Worm (Caenorhabditis elegans) whole organism, L4/young adult: ENCODE data around the gene warf-1.

ENCODE experiments used
- W03F9.2 ChIP-seq: fragments of 150-350 bp; optimal IDR thresholded peaks from 2 replicates; lab custom pipeline; 2014; ENCODE audit warnings: missing biosample characterization, missing genetic modification characterization
- dao-5 ChIP-seq: sonication (generic microtip); optimal IDR thresholded peaks from 2 replicates; lab custom pipeline; 2016; ENCODE audit warnings: missing genotype, missing genetic modification characterization, moderate library complexity, missing compliant biosample characterization
- him-1 ChIP-seq: sonication (generic microtip); optimal IDR thresholded peaks from 2 replicates; lab custom pipeline; 2016; ENCODE audit warnings: missing genotype, missing genetic modification reagents, missing genetic modification characterization, missing compliant biosample characterization

DNA sequence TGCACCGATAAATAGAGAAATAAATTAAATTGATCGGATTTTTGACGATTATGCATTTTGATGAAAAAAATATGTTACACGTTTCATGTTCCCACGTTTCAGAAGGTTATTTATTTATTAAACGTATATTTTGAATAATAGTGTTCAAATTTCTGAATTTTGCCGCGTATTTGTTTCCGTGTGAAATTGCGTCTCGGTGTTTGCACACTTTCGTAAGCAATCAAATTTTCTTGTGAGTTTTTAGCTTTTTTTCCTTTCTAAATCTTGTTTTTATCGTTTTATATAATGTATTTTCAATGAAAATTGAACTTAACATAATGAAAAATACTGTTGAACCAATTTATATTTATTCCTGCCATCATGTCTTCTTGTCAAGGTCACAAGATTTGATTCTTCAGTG is 2.1 kb upstream of the warf-1 start, which contains the start of gene F45E4.6:
- TF ChIP-seq him-1 (tag; lab: Kevin White, UChicago) (no peak), dao-5 (tag; lab: Kevin White, UChicago) (no peak), W03F9.2 (tag; lab: Kevin White, UChicago) (peak; percentile 65)
